Worm (Caenorhabditis elegans) whole organism, L4/young adult: Measurements from ENCODE around the gene F13H8.12.

Experiments
- W03F9.2 ChIP-seq: fragments of 150-350 bp; optimal IDR thresholded peaks from 2 replicates; lab custom pipeline; 2014; ENCODE audit warnings: missing biosample characterization, missing genetic modification characterization
- dao-5 ChIP-seq: sonication (generic microtip); optimal IDR thresholded peaks from 2 replicates; lab custom pipeline; 2016; ENCODE audit warnings: missing genotype, missing genetic modification characterization, moderate library complexity, missing compliant biosample characterization
- him-1 ChIP-seq: sonication (generic microtip); optimal IDR thresholded peaks from 2 replicates; lab custom pipeline; 2016; ENCODE audit warnings: missing genotype, missing genetic modification reagents, missing genetic modification characterization, missing compliant biosample characterization

ce11 chrII:6263685-6264084 is 1.4 kb downstream of the F13H8.12 start, which contains the start of gene F13H8.3:
- no peak for TF ChIP-seq him-1 (tag; lab: Kevin White, UChicago)
- no peak for TF ChIP-seq W03F9.2 (tag; lab: Kevin White, UChicago)
- no peak for TF ChIP-seq dao-5 (tag; lab: Kevin White, UChicago)
